Fruit fly (Drosophila melanogaster): ENCODE data around the gene Nup154.
A peak's percentile ranks its signal among the peaks of the same experiment; 100 is the strongest.

The Nup154 gene

dm6 chr2L:11053018-11053807, 48.6 kb downstream of the Nup154 start (continued):
- TF ChIP-seq dmrt99B (tag; optimal IDR thresholded peaks at IDR 0.05) = peak; percentile 57
- no peak for TF ChIP-seq psq (GFP tag; optimal IDR thresholded peaks at IDR 0.05)
- TF ChIP-seq Drgx (GFP tag; IDR thresholded peaks at IDR 0.05) = peak; percentile 69
- 0 out of 2 replicates have a peak, but pooled peaks have one; percentile 37 for TF ChIP-seq sisA (GFP tag; IDR thresholded peaks at IDR 0.05)
- peak; percentile 74 for TF ChIP-seq grau (tag; optimal IDR thresholded peaks at IDR 0.05)
- TF ChIP-seq gem (tag; optimal IDR thresholded peaks at IDR 0.05) = peak; percentile 42
- no peak for TF ChIP-seq CG34376 (GFP tag; optimal IDR thresholded peaks at IDR 0.05)
- TF ChIP-seq CG17328 (GFP tag; IDR thresholded peaks at IDR 0.05) = peak; percentile 57; the same call in 1 of the 2 replicates
- TF ChIP-seq CG8765 (GFP tag; IDR thresholded peaks at IDR 0.05) = no peak
- peak; percentile 48; the same call in 2 of the 3 replicates for TF ChIP-seq Aef1 (GFP tag; IDR thresholded peaks at IDR 0.05)
- TF ChIP-seq Ets65A (GFP tag) = no peak
- TF ChIP-seq CG2129 (GFP tag; IDR thresholded peaks at IDR 0.05; ENCODE audit: partially characterized antibody) = no peak
- TF ChIP-seq CG14441 (GFP tag; IDR thresholded peaks at IDR 0.05) = peak; percentile 76
- TF ChIP-seq vnd (GFP tag; IDR thresholded peaks at IDR 0.05; ENCODE audit: partially characterized antibody) = no peak
- no peak for TF ChIP-seq CG4404 (GFP tag; IDR thresholded peaks at IDR 0.05)
- TF ChIP-seq vvl (GFP tag; IDR thresholded peaks at IDR 0.05) = peak; percentile 27; the same call in 1 of the 2 replicates
- TF ChIP-seq dan (GFP tag; IDR thresholded peaks at IDR 0.05) = no peak
- TF ChIP-seq Ada2b (GFP tag; IDR thresholded peaks at IDR 0.05) = peak; percentile 52
- TF ChIP-seq CG11695 (GFP tag; IDR thresholded peaks at IDR 0.05) = peak; percentile 57; the same call in 1 of the 3 replicates
- TF ChIP-seq sr (GFP tag; IDR thresholded peaks at IDR 0.05) = 0 out of 3 replicates have a peak, but pooled peaks have one; percentile 11
- TF ChIP-seq ase (GFP tag; IDR thresholded peaks at IDR 0.05) = 0 out of 3 replicates have a peak, but pooled peaks have one; percentile 36
- TF ChIP-seq CG8281 (tag; optimal IDR thresholded peaks at IDR 0.05) = no peak
- peak; percentile 12 for TF ChIP-seq phol (tag; optimal IDR thresholded peaks at IDR 0.05)
- peak in 1 of 2 experiments; percentile 50 for TF ChIP-seq Hr51 (GFP tag; optimal IDR thresholded peaks at IDR 0.05)
- TF ChIP-seq gcm (GFP tag; optimal IDR thresholded peaks at IDR 0.05) = no peak
- peak; percentile 82 for TF ChIP-seq Med (GFP tag)
- peak; percentile 55; the same call in 1 of the 3 replicates for TF ChIP-seq ci (GFP tag; IDR thresholded peaks at IDR 0.05)
- TF ChIP-seq pum (GFP tag; optimal IDR thresholded peaks at IDR 0.05) = no peak
- TF ChIP-seq klu (GFP tag; IDR thresholded peaks at IDR 0.05) = 0 out of 2 replicates have a peak, but pooled peaks have one; percentile 7
- TF ChIP-seq CG2678 (tag; optimal IDR thresholded peaks at IDR 0.05) = peak; percentile 33
- peak; percentile 91 for TF ChIP-seq lbe (GFP tag; optimal IDR thresholded peaks at IDR 0.05)
- TF ChIP-seq Optix (GFP tag; IDR thresholded peaks at IDR 0.05) = peak; percentile 42; the same call in 1 of the 3 replicates
- TF ChIP-seq exex (tag; optimal IDR thresholded peaks at IDR 0.05) = no peak
- TF ChIP-seq H2.0 (GFP tag; IDR thresholded peaks at IDR 0.05) = peak; percentile 58; the same call in 1 of the 2 replicates
- TF ChIP-seq CG31224 (GFP tag; IDR thresholded peaks at IDR 0.05) = no peak
- TF ChIP-seq CG15073 (GFP tag; optimal IDR thresholded peaks at IDR 0.05) = no peak
- no peak for TF ChIP-seq CG13123 (GFP tag; optimal IDR thresholded peaks at IDR 0.05)
- no peak for TF ChIP-seq abd-A (tag; optimal IDR thresholded peaks at IDR 0.05)
- TF ChIP-seq fd96Cb (tag; optimal IDR thresholded peaks at IDR 0.05) = peak; percentile 6
- 0 out of 2 replicates have a peak, but pooled peaks have one; percentile 34 for TF ChIP-seq ranshi (GFP tag; IDR thresholded peaks at IDR 0.05)
- TF ChIP-seq pan (optimal IDR thresholded peaks at IDR 0.05) = no peak
- peak in 1 of 2 experiments; percentile 75 for TF ChIP-seq pan (GFP tag; optimal IDR thresholded peaks at IDR 0.05 in 1 of 2, IDR thresholded peaks at IDR 0.05 in 1 of 2)
- TF ChIP-seq sens (GFP tag) = peak; percentile 13
- no peak for TF ChIP-seq prd (optimal IDR thresholded peaks at IDR 0.05)
- peak; percentile 32; the same call in 1 of the 3 replicates for TF ChIP-seq prd (GFP tag; IDR thresholded peaks at IDR 0.05)
- no peak for TF ChIP-seq CG10147 (GFP tag; optimal IDR thresholded peaks at IDR 0.05)
- no peak for TF ChIP-seq CG17612 (GFP tag; IDR thresholded peaks at IDR 0.05)
- TF ChIP-seq CG11504 (tag; optimal IDR thresholded peaks at IDR 0.05) = peak; percentile 50
- TF ChIP-seq slbo (GFP tag; IDR thresholded peaks at IDR 0.05) = peak; percentile 29; the same call in 1 of the 2 replicates
